Worm (Caenorhabditis elegans) whole organism, mixed stage, embryonic: ENCODE measurements around the gene Y22D7AL.11.

Experiments
- bed-3 ChIP-seq: fragments of 200-800 bp; sonication (Bioruptor generic); optimal IDR thresholded peaks from 3 replicates; lab custom pipeline; 2018; ENCODE audit warnings: mild to moderate bottlenecking, missing genetic modification characterization, moderate library complexity, missing compliant biosample characterization
- blmp-1 ChIP-seq: fragments of 150-350 bp; optimal IDR thresholded peaks from 2 replicates; lab custom pipeline; 2014; ENCODE audit warnings: missing biosample characterization, missing genetic modification characterization
- ceh-39 ChIP-seq: fragments of 150-350 bp; optimal IDR thresholded peaks from 2 replicates; lab custom pipeline; 2014; ENCODE audit warnings: missing biosample characterization, missing genetic modification characterization
- ceh-83 ChIP-seq: fragments of 200-800 bp; sonication (Bioruptor generic); optimal IDR thresholded peaks from 2 replicates; lab custom pipeline; 2018; ENCODE audit warnings: mild to moderate bottlenecking, missing genetic modification characterization, missing compliant biosample characterization
- ces-1 ChIP-seq: fragments of 150-350 bp; optimal IDR thresholded peaks from 2 replicates; lab custom pipeline; 2014; ENCODE audit warnings: missing biosample characterization, missing genetic modification reagents, missing genetic modification characterization
- cnd-1 ChIP-seq: fragments of 200-800 bp; sonication (Bioruptor generic); optimal IDR thresholded peaks from 2 replicates; lab custom pipeline; 2018; ENCODE audit warnings: mild to moderate bottlenecking, missing genetic modification characterization, missing compliant biosample characterization
- drap-1 ChIP-seq: fragments of 200-800 bp; sonication (Bioruptor generic); optimal IDR thresholded peaks from 3 replicates; lab custom pipeline; 2018; ENCODE audit warnings: mild to moderate bottlenecking, missing genetic modification characterization, missing compliant biosample characterization
- elt-1 ChIP-seq: sonication (generic microtip); optimal IDR thresholded peaks from 2 replicates; lab custom pipeline; 2017; ENCODE audit warnings: missing genetic modification characterization, mild to moderate bottlenecking, missing compliant biosample characterization, antibody characterized with exemption, moderate library complexity, borderline replicate concordance; ENCODE audit not compliant: insufficient read depth
- elt-3 ChIP-seq: fragments of 150-350 bp; optimal IDR thresholded peaks from 2 replicates; lab custom pipeline; 2014; ENCODE audit warnings: missing biosample characterization, missing genetic modification characterization
- flh-1 ChIP-seq: fragments of 200-800 bp; sonication (Bioruptor generic); optimal IDR thresholded peaks from 2 replicates; lab custom pipeline; 2018; ENCODE audit warnings: mild to moderate bottlenecking, missing genetic modification characterization, moderate library complexity, missing compliant biosample characterization
- ham-2 ChIP-seq: fragments of 200-800 bp; sonication (Bioruptor generic); optimal IDR thresholded peaks from 2 replicates; lab custom pipeline; 2018; ENCODE audit warnings: mild to moderate bottlenecking, missing genetic modification characterization, missing compliant biosample characterization
- hlh-1 ChIP-seq: fragments of 150-350 bp; optimal IDR thresholded peaks from 2 replicates; lab custom pipeline; 2014; ENCODE audit warnings: missing biosample characterization, missing genetic modification reagents, missing genetic modification characterization
- lin-13 ChIP-seq: fragments of 150-350 bp; optimal IDR thresholded peaks from 2 replicates; lab custom pipeline; 2014; ENCODE audit warnings: missing biosample characterization, missing genetic modification characterization
- lin-32 ChIP-seq: fragments of 200-800 bp; sonication (Bioruptor generic); optimal IDR thresholded peaks from 2 replicates; lab custom pipeline; 2018; ENCODE audit warnings: mild to moderate bottlenecking, missing genetic modification characterization, missing compliant biosample characterization
- lsy-2 ChIP-seq: fragments of 150-350 bp; optimal IDR thresholded peaks from 2 replicates; lab custom pipeline; 2014; ENCODE audit warnings: missing biosample characterization, missing genetic modification characterization
- mep-1 ChIP-seq: fragments of 150-350 bp; optimal IDR thresholded peaks from 2 replicates; lab custom pipeline; 2017; ENCODE audit warnings: missing biosample characterization, missing genetic modification reagents, missing genetic modification characterization, inconsistent platforms
- mls-2 ChIP-seq: sonication (generic microtip); optimal IDR thresholded peaks from 2 replicates; lab custom pipeline; 2016; ENCODE audit warnings: mild to moderate bottlenecking, missing genetic modification characterization, moderate library complexity, missing compliant biosample characterization
- nhr-12 ChIP-seq: fragments of 150-350 bp; optimal IDR thresholded peaks from 2 replicates; lab custom pipeline; 2014; ENCODE audit warnings: missing biosample characterization, missing genetic modification characterization
- nhr-2 ChIP-seq: fragments of 150-350 bp; optimal IDR thresholded peaks from 2 replicates; lab custom pipeline; 2014; ENCODE audit warnings: missing biosample characterization, missing genetic modification characterization
- nhr-237 ChIP-seq: fragments of 150-350 bp; optimal IDR thresholded peaks from 2 replicates; lab custom pipeline; 2014; ENCODE audit warnings: missing biosample characterization, missing genetic modification characterization
- nhr-76 ChIP-seq: sonication (generic microtip); optimal IDR thresholded peaks from 2 replicates; lab custom pipeline; 2017; ENCODE audit warnings: missing biosample characterization, missing genetic modification characterization
- snpc-4 ChIP-seq: fragments of 150-350 bp; optimal IDR thresholded peaks from 2 replicates; lab custom pipeline; 2014; ENCODE audit warnings: missing biosample characterization, missing genetic modification characterization
- sptf-1 ChIP-seq: sonication (generic microtip); optimal IDR thresholded peaks from 2 replicates; lab custom pipeline; 2017; ENCODE audit warnings: mild to moderate bottlenecking, missing genetic modification characterization, moderate library complexity, missing compliant biosample characterization
- tbx-8 ChIP-seq: fragments of 200-800 bp; sonication (Bioruptor generic); optimal IDR thresholded peaks from 2 replicates; lab custom pipeline; 2018; ENCODE audit warnings: mild to moderate bottlenecking, missing genetic modification characterization, moderate library complexity, missing compliant biosample characterization
- unc-120 ChIP-seq: sonication (generic microtip); optimal IDR thresholded peaks from 2 replicates; lab custom pipeline; 2017; ENCODE audit warnings: missing genetic modification characterization, missing compliant biosample characterization; ENCODE audit not compliant: poor library complexity, severe bottlenecking
- unc-39 ChIP-seq: fragments of 150-350 bp; optimal IDR thresholded peaks from 2 replicates; lab custom pipeline; 2014; ENCODE audit warnings: missing biosample characterization, missing genetic modification characterization
- unc-62 ChIP-seq: fragments of 150-350 bp; optimal IDR thresholded peaks from 2 replicates; lab custom pipeline; 2014; ENCODE audit warnings: missing biosample characterization, missing genetic modification reagents, missing genetic modification characterization
- zip-8 ChIP-seq: fragments of 150-350 bp; optimal IDR thresholded peaks from 2 replicates; lab custom pipeline; 2014; ENCODE audit warnings: missing biosample characterization, missing genetic modification characterization

The Y22D7AL.11 gene

DNA sequence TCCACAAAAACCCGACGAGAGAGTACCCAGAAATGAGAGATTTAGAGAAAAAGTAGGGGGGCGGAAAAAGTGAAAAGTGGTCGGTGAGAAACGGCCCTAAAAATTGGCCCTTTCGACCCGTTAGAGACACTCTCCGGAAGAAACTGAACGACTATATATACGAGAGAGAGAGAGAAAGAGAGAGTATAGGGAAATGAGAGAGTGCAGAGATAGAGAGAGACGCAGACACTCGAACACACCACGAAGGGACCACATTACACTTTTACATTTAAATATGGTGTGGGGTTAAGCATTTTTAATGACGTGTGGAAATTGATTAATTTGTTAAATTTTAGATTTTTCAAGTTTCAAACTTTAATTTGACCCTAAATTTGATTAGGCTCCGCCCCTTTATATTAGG lies 42.5 kb downstream of the Y22D7AL.11 start:
- peak; percentile 68 for TF ChIP-seq ces-1 (GFP tag; lab: Kevin White, UChicago)
- peak; percentile 68 for TF ChIP-seq unc-120
- no peak for TF ChIP-seq snpc-4 (tag; lab: Kevin White, UChicago)
- peak; percentile 16 for TF ChIP-seq ceh-83
- TF ChIP-seq mep-1 (tag; lab: Kevin White, UChicago), result peak; percentile 59
- TF ChIP-seq hlh-1, result peak; percentile 30
- no peak for TF ChIP-seq bed-3
- TF ChIP-seq drap-1 (GFP tag; lab: Kevin White, UChicago), result peak; percentile 13
- peak; percentile 34 for TF ChIP-seq nhr-2 (tag; lab: Kevin White, UChicago)
- no peak for TF ChIP-seq blmp-1 (tag; lab: Kevin White, UChicago)
- TF ChIP-seq lsy-2 (tag; lab: Kevin White, UChicago), result peak; percentile 13
- TF ChIP-seq zip-8 (tag; lab: Kevin White, UChicago), result no peak
- peak; percentile 13 for TF ChIP-seq unc-62 (GFP tag; lab: Kevin White, UChicago)

DNA sequence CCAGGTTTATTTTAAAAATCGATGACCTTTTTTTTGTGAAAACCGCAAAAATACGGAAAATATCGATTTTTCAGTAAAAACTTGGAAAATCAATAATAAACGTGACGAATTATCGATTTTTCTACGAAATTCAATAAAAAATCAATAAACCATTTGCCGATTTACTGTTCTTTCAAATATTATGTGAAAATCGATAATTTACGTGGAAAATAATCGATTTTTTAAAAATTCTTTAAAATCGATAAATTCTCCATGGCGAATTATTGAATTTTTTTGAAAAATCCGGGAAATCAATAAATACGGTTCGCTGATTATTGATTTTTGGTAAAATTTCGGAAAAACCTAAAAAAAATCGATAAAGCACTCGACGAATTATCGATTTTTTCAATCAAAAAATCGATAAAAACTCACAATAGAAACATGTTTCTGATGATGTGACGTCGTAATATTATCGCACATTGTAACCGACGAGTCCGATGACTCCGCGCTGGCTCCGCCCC lies 49.9 kb downstream of the Y22D7AL.11 start:
- TF ChIP-seq mep-1 (tag; lab: Kevin White, UChicago) (no peak), elt-1 (tag; lab: Kevin White, UChicago) (no peak), elt-3 (tag; lab: Kevin White, UChicago) (no peak), mls-2 (tag; lab: Kevin White, UChicago) (no peak), ham-2 (GFP tag; lab: Kevin White, UChicago) (no peak), nhr-12 (tag; lab: Kevin White, UChicago) (no peak), unc-62 (GFP tag; lab: Kevin White, UChicago) (no peak), cnd-1 (tag; lab: Kevin White, UChicago) (no peak), flh-1 (GFP tag; lab: Kevin White, UChicago) (no peak)

DNA sequence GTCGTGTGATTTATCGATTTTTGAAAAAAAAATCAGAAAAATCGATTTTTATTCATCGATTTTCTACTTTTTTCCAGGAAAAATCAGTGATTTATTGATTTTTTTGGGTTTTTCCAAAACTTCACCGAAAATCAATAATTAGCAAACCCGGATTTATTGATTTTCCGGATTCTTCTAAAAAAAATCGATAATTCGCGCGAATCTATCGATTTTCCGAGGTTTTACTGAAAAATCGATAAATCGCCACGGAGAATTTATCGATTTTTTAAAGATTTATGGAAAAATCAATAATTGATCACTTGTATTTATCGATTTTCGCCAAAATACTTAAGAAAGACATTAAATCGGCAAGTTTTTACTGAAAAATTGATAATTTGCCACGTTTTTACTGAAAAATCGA lies 50.6 kb downstream of the Y22D7AL.11 start:
- TF ChIP-seq hlh-1 (no peak), tbx-8 (GFP tag; lab: Kevin White, UChicago) (no peak), nhr-2 (tag; lab: Kevin White, UChicago) (no peak), mls-2 (tag; lab: Kevin White, UChicago) (no peak), nhr-12 (tag; lab: Kevin White, UChicago) (no peak), ceh-83 (no peak), nhr-76 (tag; lab: Kevin White, UChicago) (no peak), elt-3 (tag; lab: Kevin White, UChicago) (no peak), ces-1 (GFP tag; lab: Kevin White, UChicago) (no peak), nhr-237 (no peak), ceh-39 (tag; lab: Kevin White, UChicago) (no peak), sptf-1 (tag; lab: Kevin White, UChicago) (no peak), lin-13 (tag; lab: Kevin White, UChicago) (no peak), unc-39 (tag; lab: Kevin White, UChicago) (no peak), lin-32 (no peak), lsy-2 (tag; lab: Kevin White, UChicago) (no peak), flh-1 (GFP tag; lab: Kevin White, UChicago) (no peak), unc-120 (no peak)
